Worm (Caenorhabditis elegans) whole organism, late embryonic: ENCODE measurements around the gene ttr-8.

ENCODE experiments used
- T23F11.4 ChIP-seq: fragments of 200-800 bp; sonication (Bioruptor generic); optimal IDR thresholded peaks from 2 replicates; lab custom pipeline; 2018; ENCODE audit warnings: mild to moderate bottlenecking, missing genetic modification characterization, missing compliant biosample characterization
- hlh-30 ChIP-seq: sonication (generic microtip); optimal IDR thresholded peaks from 2 replicates; lab custom pipeline; 2017; ENCODE audit warnings: antibody characterized with exemption, missing genetic modification characterization, missing compliant biosample characterization; ENCODE audit not compliant: insufficient read depth
- madf-2 ChIP-seq: sonication (generic microtip); optimal IDR thresholded peaks from 2 replicates; lab custom pipeline; 2017; ENCODE audit warnings: missing genetic modification characterization, missing compliant biosample characterization
- pha-2 ChIP-seq: sonication (generic microtip); optimal IDR thresholded peaks from 2 replicates; lab custom pipeline; 2017; ENCODE audit warnings: mild to moderate bottlenecking, missing genetic modification characterization, missing compliant biosample characterization
- pha-4 ChIP-seq: fragments of 150-350 bp; optimal IDR thresholded peaks from 2 replicates; lab custom pipeline; 2018; ENCODE audit warnings: missing biosample characterization, missing genetic modification reagents, missing genetic modification characterization
- pqm-1 ChIP-seq: sonication (generic microtip); optimal IDR thresholded peaks from 2 replicates; lab custom pipeline; 2016; ENCODE audit warnings: missing genetic modification characterization, missing compliant biosample characterization

DNA sequence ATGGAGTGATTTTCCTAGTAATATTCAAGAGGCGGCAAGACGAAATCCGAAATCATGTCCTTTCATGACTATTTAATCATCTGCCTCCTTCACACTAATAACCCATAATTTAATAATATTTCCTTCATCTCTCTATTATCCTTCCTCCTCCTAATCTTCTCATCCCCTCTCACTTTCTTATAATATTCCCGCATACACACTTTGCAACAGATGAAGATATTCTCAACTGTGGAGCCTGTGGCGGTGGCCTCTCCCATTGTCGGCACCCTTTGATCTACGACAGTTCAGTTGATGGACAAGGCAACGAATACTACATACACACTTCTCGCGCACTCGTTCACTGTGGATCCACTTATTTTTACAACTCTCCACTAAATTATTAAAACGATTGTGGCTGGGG, 6.5 kb downstream of the ttr-8 start:
- TF ChIP-seq pha-2 (tag; lab: Kevin White, UChicago) (no peak), T23F11.4 (GFP tag; lab: Kevin White, UChicago) (no peak), madf-2 (tag; lab: Kevin White, UChicago) (no peak), hlh-30 (tag; lab: Kevin White, UChicago) (no peak), pha-4 (tag; lab: Kevin White, UChicago) (no peak), pqm-1 (tag; lab: Kevin White, UChicago) (no peak)
